Worm (Caenorhabditis elegans) whole organism, L3 larva: ENCODE data around the gene F54C9.11.

Experiments used
- ZK546.5 ChIP-seq: sonication (generic microtip); optimal IDR thresholded peaks from 2 replicates; lab custom pipeline; 2017; ENCODE audit warnings: missing biosample characterization, missing genetic modification characterization
- aly-2 ChIP-seq: fragments of 150-350 bp; optimal IDR thresholded peaks from 2 replicates; lab custom pipeline; 2014; ENCODE audit warnings: missing biosample characterization, missing genetic modification characterization
- ama-1 ChIP-seq: fragments of 150-350 bp; optimal IDR thresholded peaks from 2 replicates; lab custom pipeline; 2018
- ceh-16 ChIP-seq: sonication (generic microtip); optimal IDR thresholded peaks from 2 replicates; lab custom pipeline; 2017; ENCODE audit warnings: missing biosample characterization, missing genetic modification characterization
- ceh-28 ChIP-seq: fragments of 150-350 bp; optimal IDR thresholded peaks from 2 replicates; lab custom pipeline; 2014; ENCODE audit warnings: missing biosample characterization, missing genetic modification reagents, missing genetic modification characterization
- ceh-82 ChIP-seq: fragments of 150-350 bp; optimal IDR thresholded peaks from 2 replicates; lab custom pipeline; 2014; ENCODE audit warnings: missing biosample characterization, missing genetic modification characterization
- ceh-9 ChIP-seq: sonication (generic microtip); optimal IDR thresholded peaks from 2 replicates; lab custom pipeline; 2018; ENCODE audit warnings: missing biosample characterization, missing genetic modification characterization
- daf-12 ChIP-seq: fragments of 150-350 bp; optimal IDR thresholded peaks from 2 replicates; lab custom pipeline; 2014; ENCODE audit warnings: missing biosample characterization, missing genetic modification reagents, missing genetic modification characterization
- egl-27 ChIP-seq: sonication (generic microtip); optimal IDR thresholded peaks from 4 replicates; lab custom pipeline; 2017; ENCODE audit warnings: missing biosample characterization, missing genetic modification reagents, missing genetic modification characterization
- egl-5 ChIP-seq: fragments of 150-350 bp; optimal IDR thresholded peaks from 2 replicates; lab custom pipeline; 2017; ENCODE audit warnings: missing biosample characterization, missing genetic modification reagents, missing genetic modification characterization, inconsistent platforms
- elt-1 ChIP-seq: fragments of 150-350 bp; optimal IDR thresholded peaks from 2 replicates; lab custom pipeline; 2014; ENCODE audit warnings: missing biosample characterization, missing genetic modification characterization
- elt-2 ChIP-seq: sonication (generic microtip); optimal IDR thresholded peaks from 2 replicates; lab custom pipeline; 2016; ENCODE audit warnings: missing genetic modification reagents, mild to moderate bottlenecking, missing genetic modification characterization, missing compliant biosample characterization
- eor-1 ChIP-seq, 2 experiments: fragments of 150-350 bp; optimal IDR thresholded peaks; 2 replicates each; lab custom pipeline; 2014 to 2018; ENCODE audit warnings: missing biosample characterization in 2 of 2, missing genetic modification characterization in 2 of 2
- fkh-2 ChIP-seq: fragments of 150-350 bp; optimal IDR thresholded peaks from 2 replicates; lab custom pipeline; 2014; ENCODE audit warnings: missing biosample characterization, missing genetic modification reagents, missing genetic modification characterization
- hmg-11 ChIP-seq: sonication (generic microtip); optimal IDR thresholded peaks from 2 replicates; lab custom pipeline; 2016; ENCODE audit warnings: missing genetic modification characterization, missing compliant biosample characterization
- jun-1 ChIP-seq: fragments of 150-350 bp; optimal IDR thresholded peaks from 2 replicates; lab custom pipeline; 2014; ENCODE audit warnings: missing biosample characterization, missing genetic modification reagents, missing genetic modification characterization
- lin-39 ChIP-seq: fragments of 150-350 bp; optimal IDR thresholded peaks from 2 replicates; lab custom pipeline; 2018; ENCODE audit warnings: missing biosample characterization, missing genetic modification reagents, missing genetic modification characterization
- lsy-12 ChIP-seq: sonication (generic microtip); optimal IDR thresholded peaks from 2 replicates; lab custom pipeline; 2016; ENCODE audit warnings: mild to moderate bottlenecking, missing genetic modification characterization, missing compliant biosample characterization
- mml-1 ChIP-seq: fragments of 150-350 bp; sonication (generic microtip); optimal IDR thresholded peaks from 3 replicates; lab custom pipeline; 2014; ENCODE audit warnings: missing biosample characterization, missing genetic modification characterization
- nfya-1 ChIP-seq: sonication (generic microtip); optimal IDR thresholded peaks from 2 replicates; lab custom pipeline; 2017; ENCODE audit warnings: missing genetic modification characterization, mild to moderate bottlenecking, missing compliant biosample characterization, antibody characterized with exemption, moderate library complexity; ENCODE audit not compliant: insufficient read depth
- nhr-12 ChIP-seq: fragments of 150-350 bp; optimal IDR thresholded peaks from 2 replicates; lab custom pipeline; 2014; ENCODE audit warnings: missing biosample characterization, missing genetic modification characterization
- nhr-23 ChIP-seq: fragments of 150-350 bp; optimal IDR thresholded peaks from 2 replicates; lab custom pipeline; 2014; ENCODE audit warnings: missing biosample characterization, missing genetic modification reagents, missing genetic modification characterization
- nhr-237 ChIP-seq: fragments of 150-350 bp; optimal IDR thresholded peaks from 2 replicates; lab custom pipeline; 2014; ENCODE audit warnings: missing biosample characterization, missing genetic modification characterization
- nhr-25 ChIP-seq: sonication (generic microtip); optimal IDR thresholded peaks from 2 replicates; lab custom pipeline; 2017; ENCODE audit warnings: missing biosample characterization, missing genetic modification characterization
- nhr-43 ChIP-seq: sonication (generic microtip); optimal IDR thresholded peaks from 2 replicates; lab custom pipeline; 2016; ENCODE audit warnings: mild to moderate bottlenecking, missing genetic modification characterization, missing compliant biosample characterization; ENCODE audit not compliant: poor library complexity, severe bottlenecking
- nhr-76 ChIP-seq: fragments of 150-350 bp; sonication (generic microtip); optimal IDR thresholded peaks from 5 replicates; lab custom pipeline; 2014; ENCODE audit warnings: missing biosample characterization, missing genetic modification characterization
- nhr-77 ChIP-seq: fragments of 150-350 bp; optimal IDR thresholded peaks from 2 replicates; lab custom pipeline; 2014; ENCODE audit warnings: missing biosample characterization, missing genetic modification characterization
- pha-4 ChIP-seq: fragments of 150-350 bp; optimal IDR thresholded peaks from 2 replicates; lab custom pipeline; 2014; ENCODE audit warnings: missing biosample characterization, missing genetic modification reagents, missing genetic modification characterization
- pqm-1 ChIP-seq: fragments of 150-350 bp; optimal IDR thresholded peaks from 2 replicates; lab custom pipeline; 2017; ENCODE audit warnings: missing biosample characterization, missing genetic modification characterization, inconsistent platforms
- sea-2 ChIP-seq: fragments of 150-350 bp; sonication (generic microtip); optimal IDR thresholded peaks from 4 replicates; lab custom pipeline; 2014; ENCODE audit warnings: missing biosample characterization, missing genetic modification reagents, missing genetic modification characterization
- skn-1 ChIP-seq: fragments of 150-350 bp; optimal IDR thresholded peaks from 2 replicates; lab custom pipeline; 2014; ENCODE audit warnings: missing biosample characterization, missing genetic modification characterization
- snpc-4 ChIP-seq: fragments of 150-350 bp; optimal IDR thresholded peaks from 2 replicates; lab custom pipeline; 2014; ENCODE audit warnings: missing biosample characterization, missing genetic modification characterization
- tbx-2 ChIP-seq: sonication (generic microtip); optimal IDR thresholded peaks from 2 replicates; lab custom pipeline; 2016; ENCODE audit warnings: mild to moderate bottlenecking, missing genetic modification characterization, missing compliant biosample characterization
- unc-39 ChIP-seq: sonication (generic microtip); optimal IDR thresholded peaks from 4 replicates; lab custom pipeline; 2017; ENCODE audit warnings: missing biosample characterization, missing genetic modification characterization
- unc-62 ChIP-seq: fragments of 150-350 bp; sonication (generic microtip); optimal IDR thresholded peaks from 4 replicates; lab custom pipeline; 2014; ENCODE audit warnings: missing biosample characterization, missing genetic modification reagents, missing genetic modification characterization
- zag-1 ChIP-seq: fragments of 150-350 bp; optimal IDR thresholded peaks from 2 replicates; lab custom pipeline; 2014; ENCODE audit warnings: missing biosample characterization, missing genetic modification characterization
- ztf-11 ChIP-seq: fragments of 150-350 bp; optimal IDR thresholded peaks from 2 replicates; lab custom pipeline; 2014; ENCODE audit warnings: missing biosample characterization, missing genetic modification characterization
- ztf-4 ChIP-seq: fragments of 150-350 bp; optimal IDR thresholded peaks from 2 replicates; lab custom pipeline; 2014; ENCODE audit warnings: missing biosample characterization, missing genetic modification characterization

The F54C9.11 gene

DNA sequence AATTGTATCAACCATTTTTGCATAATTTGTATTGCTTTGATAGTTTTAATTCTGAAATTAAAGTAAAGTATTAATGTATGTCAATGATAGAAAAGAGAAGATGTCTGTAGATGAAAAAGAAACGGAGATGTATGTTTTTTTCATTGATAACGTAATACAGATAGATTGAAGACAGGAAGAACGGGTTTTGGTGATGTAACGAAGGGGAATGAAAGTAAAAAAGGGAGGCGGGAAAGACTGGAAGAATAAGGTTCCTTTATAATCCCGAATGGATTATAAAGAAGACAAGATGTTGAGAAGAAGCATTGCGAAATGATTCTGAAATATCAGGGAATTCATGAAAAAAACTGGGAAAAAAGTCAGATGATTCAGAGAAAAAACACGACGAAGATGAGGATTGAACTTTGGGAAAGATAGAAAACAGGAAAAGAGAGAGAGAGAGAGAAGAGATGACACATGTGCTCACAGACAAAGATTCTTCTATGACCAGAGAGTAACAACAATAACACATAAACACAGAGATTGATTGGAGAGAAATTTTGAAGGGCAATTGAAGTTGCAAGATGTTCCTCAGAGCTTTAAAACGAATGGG, at the start of gene F54C9.11:
F54C9.11 (minus strand) TSS at position 51 of the 592 bp plus-strand sequence.
- TF ChIP-seq ceh-16 (tag; lab: Kevin White, UChicago) (no peak), egl-5 (peak; percentile 42), nhr-237 (no peak), fkh-2 (tag; lab: Kevin White, UChicago) (no peak), ceh-82 (tag; lab: Kevin White, UChicago) (no peak), snpc-4 (no peak), mml-1 (no peak), nfya-1 (tag; lab: Kevin White, UChicago) (peak; percentile 47), nhr-43 (tag; lab: Kevin White, UChicago) (no peak), pha-4 (no peak), tbx-2 (no peak), nhr-12 (no peak), ztf-11 (tag; lab: Kevin White, UChicago) (no peak), jun-1 (no peak), hmg-11 (tag; lab: Kevin White, UChicago) (no peak)
- TF ChIP-seq, all 47 proteins: peak for 2

DNA sequence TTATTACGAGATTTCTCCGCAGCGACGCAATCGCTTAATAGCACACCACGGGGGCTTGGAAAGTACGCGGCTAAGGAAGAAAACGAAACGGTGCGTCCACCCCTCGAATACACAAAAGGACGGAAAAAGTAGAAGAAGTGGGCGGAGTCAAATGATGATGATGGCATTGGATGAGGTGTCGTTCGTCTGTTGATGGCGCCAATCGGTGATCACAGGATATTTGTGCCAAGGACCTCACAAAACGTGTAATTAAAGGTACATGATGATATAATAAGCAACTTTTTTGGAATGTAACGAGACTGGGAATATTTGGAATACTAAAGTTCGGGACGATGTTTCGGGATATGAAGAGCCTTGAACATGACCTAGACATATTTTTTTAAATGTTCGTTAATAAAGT, 49.5 kb upstream of the F54C9.11 start, which contains the start of gene cutl-12:
cutl-12 (minus strand) TSS at position 101 of the 400 bp plus-strand sequence.
- no peak for TF ChIP-seq lsy-12 (tag; lab: Kevin White, UChicago)
- no peak for TF ChIP-seq nhr-237
- TF ChIP-seq elt-2 = no peak
- no peak for TF ChIP-seq skn-1
- no peak for TF ChIP-seq ztf-11 (tag; lab: Kevin White, UChicago)
- no peak for TF ChIP-seq nhr-12
- no peak for TF ChIP-seq ama-1 (lab: Kevin White, UChicago)
- no peak for TF ChIP-seq ZK546.5 (tag; lab: Kevin White, UChicago)
- TF ChIP-seq jun-1 = no peak
- no peak for TF ChIP-seq sea-2
- TF ChIP-seq nhr-25 = no peak
- TF ChIP-seq daf-12 (tag; lab: Kevin White, UChicago) = no peak
- TF ChIP-seq hmg-11 (tag; lab: Kevin White, UChicago) = no peak
- no peak for TF ChIP-seq unc-39 (tag; lab: Kevin White, UChicago)
- no peak for TF ChIP-seq eor-1 (tag; optimal IDR thresholded peaks at IDR 0.05; lab: Kevin White, UChicago)
- no peak for TF ChIP-seq nfya-1 (tag; lab: Kevin White, UChicago)
- TF ChIP-seq egl-5 = no peak
- TF ChIP-seq egl-27 (tag; lab: Kevin White, UChicago) = no peak

DNA sequence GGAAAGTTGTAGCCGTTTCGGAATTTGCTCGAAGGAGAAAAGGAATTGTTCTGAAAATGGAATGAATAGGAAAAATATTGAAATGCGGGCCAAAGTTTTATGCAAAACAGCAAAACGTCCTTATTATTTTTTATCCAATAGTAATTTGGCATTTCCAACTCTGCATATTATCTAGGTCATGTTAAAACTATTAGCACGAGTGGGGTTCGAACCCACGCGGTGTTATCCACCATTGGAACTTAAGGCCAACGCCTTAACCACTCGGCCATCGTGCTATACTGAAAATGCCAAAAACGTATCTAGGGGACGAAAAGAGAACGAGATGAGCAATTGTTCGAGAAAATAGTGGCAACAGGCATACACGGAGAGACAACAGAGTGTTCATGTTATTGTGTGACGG, 46.9 kb upstream of the F54C9.11 start:
- TF ChIP-seq nhr-77 (tag; lab: Kevin White, UChicago) (no peak), ztf-11 (tag; lab: Kevin White, UChicago) (no peak)

DNA sequence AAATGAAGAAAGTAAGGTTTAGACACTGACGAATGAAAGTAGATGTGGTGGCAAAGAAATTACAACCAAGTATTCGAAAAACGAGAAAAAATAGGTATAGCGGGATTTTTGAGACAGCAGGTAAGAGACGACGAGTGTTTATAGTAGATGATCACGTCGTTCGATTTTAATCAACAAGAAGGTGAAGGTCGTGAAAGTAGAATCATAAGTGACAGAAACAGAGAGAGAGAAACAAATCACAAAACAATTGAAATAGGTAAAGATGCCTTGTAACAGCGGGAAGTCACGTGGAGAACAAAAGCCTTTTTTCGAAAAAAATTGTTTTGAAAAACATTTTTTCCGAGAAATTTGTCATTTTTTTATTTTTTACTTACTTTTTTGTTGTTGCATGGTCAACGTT, 45.2 kb upstream of the F54C9.11 start, which contains the start of gene T22C8.6:
T22C8.6 (minus strand) TSS at position 194 of the 400 bp plus-strand sequence.
- TF ChIP-seq hmg-11 (tag; lab: Kevin White, UChicago) (no peak), eor-1 (tag; optimal IDR thresholded peaks at IDR 0.05; lab: Kevin White, UChicago) (no peak), nhr-23 (tag; lab: Kevin White, UChicago) (peak; percentile 19), ZK546.5 (tag; lab: Kevin White, UChicago) (no peak), snpc-4 (no peak), nhr-12 (no peak), ceh-28 (no peak), ceh-9 (tag; lab: Kevin White, UChicago) (no peak), nhr-237 (no peak), unc-62 (GFP tag; lab: Kevin White, UChicago) (no peak), ceh-16 (tag; lab: Kevin White, UChicago) (no peak), nhr-77 (tag; lab: Kevin White, UChicago) (no peak), ama-1 (lab: Kevin White, UChicago) (no peak), ztf-4 (no peak), nhr-25 (peak; percentile 33), lin-39 (tag; lab: Kevin White, UChicago) (no peak)

DNA sequence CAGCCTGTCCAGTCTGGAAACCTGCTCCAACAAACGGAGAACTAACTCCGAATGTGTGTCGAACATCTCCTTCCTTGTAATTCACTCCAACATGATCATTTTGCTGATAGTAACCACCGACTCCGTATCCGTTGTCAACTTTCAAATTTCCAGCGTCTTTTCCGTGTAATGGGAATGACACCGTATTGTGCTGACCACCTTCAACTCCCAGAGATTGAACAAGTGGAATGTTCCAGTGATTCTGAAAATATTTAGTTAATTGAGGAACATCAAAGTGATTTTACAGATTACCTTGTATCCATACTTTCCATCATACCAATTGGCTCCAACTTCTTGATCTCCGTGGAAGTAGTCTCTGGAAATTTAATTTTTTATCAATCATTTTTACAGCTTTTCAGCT, 43.0 kb upstream of the F54C9.11 start:
- no peak for TF ChIP-seq aly-2
- TF ChIP-seq pqm-1 (tag; lab: Kevin White, UChicago) = no peak
- no peak for TF ChIP-seq eor-1 (tag; optimal IDR thresholded peaks at IDR 0.05; lab: Kevin White, UChicago)
- TF ChIP-seq nhr-43 (tag; lab: Kevin White, UChicago) = no peak
- TF ChIP-seq nhr-76 = no peak
- no peak for TF ChIP-seq zag-1
- TF ChIP-seq ZK546.5 (tag; lab: Kevin White, UChicago) = no peak
- no peak for TF ChIP-seq egl-27 (tag; lab: Kevin White, UChicago)
- TF ChIP-seq nhr-237 = no peak
- TF ChIP-seq elt-1 (tag; lab: Kevin White, UChicago) = no peak
- no peak for TF ChIP-seq nhr-23 (tag; lab: Kevin White, UChicago)
- TF ChIP-seq sea-2 = no peak
